Fruit fly (Drosophila melanogaster) whole organism, embryonic: ENCODE results near the gene Hap40.

Experiments
- CG10274 ChIP-seq: fragments of 200-800 bp; sonication (Bioruptor generic); optimal IDR thresholded peaks from 3 replicates; lab custom pipeline; 2017; ENCODE audit warnings: missing biosample characterization, mild to moderate bottlenecking, missing genetic modification characterization
- CG10462 ChIP-seq: fragments of 200-800 bp; sonication (Bioruptor generic); optimal IDR thresholded peaks from 2 replicates; lab custom pipeline; 2016; ENCODE audit warnings: missing biosample characterization, missing genetic modification characterization
- CG10654 ChIP-seq: fragments of 200-800 bp; sonication (Bioruptor generic); optimal IDR thresholded peaks from 2 replicates; lab custom pipeline; 2016; ENCODE audit warnings: missing biosample characterization, missing genetic modification characterization
- CG11398 ChIP-seq: fragments of 200-800 bp; sonication (Bioruptor generic); optimal IDR thresholded peaks from 2 replicates; lab custom pipeline; 2016; ENCODE audit warnings: missing biosample characterization, missing genetic modification characterization
- CG11696 ChIP-seq: fragments of 200-800 bp; sonication (Bioruptor generic); IDR thresholded peaks from 2 replicates; pipeline ENCODE4 v1.3.6; 2022; ENCODE audit warnings: missing biosample characterization, missing genetic modification characterization
- CG11723 ChIP-seq: fragments of 200-800 bp; sonication (Bioruptor generic); optimal IDR thresholded peaks from 2 replicates; lab custom pipeline; 2017; ENCODE audit warnings: missing biosample characterization, mild to moderate bottlenecking, missing genetic modification characterization
- CG12071 ChIP-seq: fragments of 200-800 bp; sonication (Bioruptor generic); optimal IDR thresholded peaks from 3 replicates; lab custom pipeline; 2018; ENCODE audit warnings: missing biosample characterization, mild to moderate bottlenecking, missing genetic modification characterization
- CG13296 ChIP-seq: fragments of 200-800 bp; sonication (Bioruptor generic); optimal IDR thresholded peaks from 3 replicates; lab custom pipeline; 2018; ENCODE audit warnings: missing biosample characterization, mild to moderate bottlenecking, missing genetic modification characterization
- CG14050 ChIP-seq: fragments of 200-800 bp; sonication (Bioruptor generic); IDR thresholded peaks from 3 replicates; pipeline ENCODE4 v1.3.6; 2022; ENCODE audit warnings: missing biosample characterization, missing genetic modification characterization
- CG14441 ChIP-seq: fragments of 200-800 bp; sonication (Bioruptor generic); IDR thresholded peaks from 2 replicates; pipeline ENCODE4 v1.3.6; 2022; ENCODE audit warnings: missing biosample characterization, missing genetic modification characterization
- CG15601 ChIP-seq: fragments of 200-800 bp; sonication (Bioruptor generic); optimal IDR thresholded peaks from 3 replicates; lab custom pipeline; 2019; ENCODE audit warnings: missing biosample characterization, mild to moderate bottlenecking, missing genetic modification characterization, moderate library complexity
- CG17385 ChIP-seq: fragments of 200-800 bp; sonication (Bioruptor generic); optimal IDR thresholded peaks from 3 replicates; lab custom pipeline; 2018; ENCODE audit warnings: missing biosample characterization, mild to moderate bottlenecking, missing genetic modification characterization
- CG1792 ChIP-seq: fragments of 200-800 bp; sonication (Bioruptor generic); optimal IDR thresholded peaks from 2 replicates; lab custom pipeline; 2016; ENCODE audit warnings: missing biosample characterization, missing genetic modification characterization
- CG1832 ChIP-seq: fragments of 200-800 bp; sonication (Bioruptor generic); optimal IDR thresholded peaks from 2 replicates; lab custom pipeline; 2017; ENCODE audit warnings: missing biosample characterization, mild to moderate bottlenecking, missing genetic modification characterization, inconsistent platforms
- CG18599 ChIP-seq: fragments of 200-800 bp; sonication (Bioruptor generic); optimal IDR thresholded peaks from 3 replicates; lab custom pipeline; 2017; ENCODE audit warnings: missing biosample characterization, missing genetic modification characterization, mild to moderate bottlenecking, moderate library complexity, missing genetic modification reagents
- CG18764 ChIP-seq: fragments of 200-800 bp; sonication (Bioruptor generic); optimal IDR thresholded peaks from 3 replicates; lab custom pipeline; 2016; ENCODE audit warnings: missing biosample characterization, missing genetic modification characterization
- CG32532 ChIP-seq: fragments of 200-800 bp; sonication (Bioruptor generic); IDR thresholded peaks from 2 replicates; pipeline ENCODE4 v1.3.6; 2022; ENCODE audit warnings: missing biosample characterization, missing genetic modification characterization
- CG3847 ChIP-seq: fragments of 200-800 bp; sonication (Bioruptor generic); IDR thresholded peaks from 2 replicates; pipeline ENCODE4 v1.3.6; 2022; ENCODE audit warnings: missing biosample characterization, missing genetic modification characterization
- CG4282 ChIP-seq: fragments of 200-800 bp; sonication (Bioruptor generic); optimal IDR thresholded peaks from 2 replicates; lab custom pipeline; 2016; ENCODE audit warnings: missing biosample characterization, missing genetic modification characterization
- CG4730 ChIP-seq: fragments of 200-800 bp; sonication (Bioruptor generic); IDR thresholded peaks from 2 replicates; pipeline ENCODE4 v1.3.6; 2022; ENCODE audit warnings: missing biosample characterization, missing genetic modification characterization
- CG5180 ChIP-seq: fragments of 200-800 bp; sonication (Bioruptor generic); optimal IDR thresholded peaks from 3 replicates; lab custom pipeline; 2017; ENCODE audit warnings: missing biosample characterization, missing genetic modification characterization, mild to moderate bottlenecking, moderate library complexity, missing genetic modification reagents
- CG5245 ChIP-seq: fragments of 200-800 bp; sonication (Bioruptor generic); optimal IDR thresholded peaks from 3 replicates; lab custom pipeline; 2016; ENCODE audit warnings: missing biosample characterization, missing genetic modification characterization
- CG6689 ChIP-seq: fragments of 200-800 bp; sonication (Bioruptor generic); IDR thresholded peaks from 2 replicates; pipeline ENCODE4 v1.3.6; 2022; ENCODE audit warnings: missing biosample characterization, missing genetic modification characterization
- CG7271 ChIP-seq: fragments of 200-800 bp; sonication (Bioruptor generic); optimal IDR thresholded peaks from 2 replicates; lab custom pipeline; 2018; ENCODE audit warnings: missing biosample characterization, mild to moderate bottlenecking, missing genetic modification characterization, moderate library complexity
- CG7556 ChIP-seq: fragments of 200-800 bp; sonication (Bioruptor generic); optimal IDR thresholded peaks from 2 replicates; lab custom pipeline; 2017; ENCODE audit warnings: missing biosample characterization, mild to moderate bottlenecking, missing genetic modification characterization
- CG7963 ChIP-seq: fragments of 200-800 bp; sonication (Bioruptor generic); IDR thresholded peaks from 3 replicates; pipeline ENCODE4 v1.3.6; 2022; ENCODE audit warnings: missing biosample characterization, missing genetic modification characterization; ENCODE audit not compliant: partially characterized antibody
- CG9215 ChIP-seq: fragments of 200-800 bp; sonication (Bioruptor generic); IDR thresholded peaks from 2 replicates; pipeline ENCODE4 v1.3.6; 2022; ENCODE audit warnings: missing biosample characterization, missing genetic modification characterization
- CG9609 ChIP-seq: fragments of 200-800 bp; sonication (Bioruptor generic); optimal IDR thresholded peaks from 3 replicates; lab custom pipeline; 2016; ENCODE audit warnings: missing biosample characterization, missing genetic modification characterization
- CTCF ChIP-seq: fragments of 200-800 bp; sonication (Bioruptor generic); optimal IDR thresholded peaks from 2 replicates; lab custom pipeline; 2017; ENCODE audit warnings: missing biosample characterization, mild to moderate bottlenecking, missing genetic modification characterization, moderate library complexity
- CoRest ChIP-seq: fragments of 200-800 bp; sonication (Bioruptor generic); optimal IDR thresholded peaks from 3 replicates; lab custom pipeline; 2018; ENCODE audit warnings: missing biosample characterization, mild to moderate bottlenecking, missing genetic modification characterization, moderate library complexity
- CrebB ChIP-seq: fragments of 200-800 bp; sonication (Bioruptor generic); optimal IDR thresholded peaks from 3 replicates; lab custom pipeline; 2018; ENCODE audit warnings: missing biosample characterization, mild to moderate bottlenecking, missing genetic modification characterization
- E2f2 ChIP-seq: fragments of 200-800 bp; sonication (Bioruptor generic); IDR thresholded peaks from 2 replicates; pipeline ENCODE4 v1.3.6; 2022; ENCODE audit warnings: missing biosample characterization, missing genetic modification characterization
- MESR4 ChIP-seq: fragments of 200-800 bp; sonication (Bioruptor generic); optimal IDR thresholded peaks from 2 replicates; lab custom pipeline; 2018; ENCODE audit warnings: missing biosample characterization, mild to moderate bottlenecking, missing genetic modification characterization, moderate library complexity
- Med ChIP-seq: fragments of 200-800 bp; sonication (Bioruptor generic); peaks from one replicate; lab custom pipeline; 2016; ENCODE audit warnings: missing biosample characterization, missing genetic modification characterization, mild to moderate bottlenecking, inconsistent platforms, moderate library complexity
- Opbp ChIP-seq: fragments of 200-800 bp; sonication (Bioruptor generic); IDR thresholded peaks from 3 replicates; pipeline ENCODE4 v1.3.6; 2022; ENCODE audit warnings: missing biosample characterization, missing genetic modification characterization; ENCODE audit not compliant: partially characterized antibody
- Poxn ChIP-seq: fragments of 200-800 bp; sonication (Bioruptor generic); IDR thresholded peaks from 2 replicates; pipeline ENCODE4 v1.3.6; 2022; ENCODE audit warnings: missing biosample characterization, missing genetic modification characterization
- Rx ChIP-seq: fragments of 200-800 bp; sonication (Bioruptor generic); IDR thresholded peaks from 2 replicates; pipeline ENCODE4 v1.3.6; 2022; ENCODE audit warnings: missing biosample characterization, missing genetic modification characterization
- Taf1 ChIP-seq: fragments of 200-800 bp; sonication (Bioruptor generic); IDR thresholded peaks from 2 replicates; pipeline ENCODE4 v1.3.6; 2022; ENCODE audit warnings: missing biosample characterization, missing genetic modification characterization
- Xbp1 ChIP-seq: fragments of 200-800 bp; sonication (Bioruptor generic); optimal IDR thresholded peaks from 3 replicates; lab custom pipeline; 2016; ENCODE audit warnings: missing biosample characterization, mild to moderate bottlenecking, missing genetic modification characterization
- al ChIP-seq: fragments of 200-800 bp; sonication (Bioruptor generic); IDR thresholded peaks from 2 replicates; pipeline ENCODE4 v1.3.6; 2022; ENCODE audit warnings: missing biosample characterization, missing genetic modification characterization
- fru ChIP-seq: fragments of >200 bp; optimal IDR thresholded peaks from 2 replicates; lab custom pipeline; 2017
- grau ChIP-seq: fragments of 200-800 bp; optimal IDR thresholded peaks from 3 replicates; lab custom pipeline; 2019; ENCODE audit warnings: missing biosample characterization, mild to moderate bottlenecking, missing genetic modification characterization, moderate library complexity
- hbn ChIP-seq: fragments of 200-800 bp; sonication (Bioruptor generic); IDR thresholded peaks from 2 replicates; pipeline ENCODE4 v1.3.6; 2022; ENCODE audit warnings: missing biosample characterization, missing genetic modification characterization; ENCODE audit not compliant: partially characterized antibody
- klu ChIP-seq: fragments of 200-800 bp; sonication (Bioruptor generic); IDR thresholded peaks from 2 replicates; pipeline ENCODE4 v1.3.6; 2022; ENCODE audit warnings: missing biosample characterization, missing genetic modification characterization
- nmo ChIP-seq: fragments of 200-800 bp; sonication (Bioruptor generic); optimal IDR thresholded peaks from 2 replicates; lab custom pipeline; 2018; ENCODE audit warnings: missing biosample characterization, mild to moderate bottlenecking, missing genetic modification characterization, moderate library complexity
- pan ChIP-seq, 4 experiments: fragments of >200 bp in 3 of 4; fragments of 200-800 bp in 1 of 4; sonication (Bioruptor generic) in 1 of 4; optimal IDR thresholded peaks in 3 of 4; IDR thresholded peaks in 1 of 4; 2 replicates each; pipeline versions ENCODE4 v1.3.6 to Lab custom; 2017 to 2022; ENCODE audit warnings: missing biosample characterization in 2 of 4, missing genetic modification characterization in 2 of 4, mixed read lengths in 1 of 4
- pfk ChIP-seq: fragments of 200-800 bp; sonication (Bioruptor generic); optimal IDR thresholded peaks from 2 replicates; lab custom pipeline; 2018; ENCODE audit warnings: missing biosample characterization, mild to moderate bottlenecking, missing genetic modification characterization, moderate library complexity
- sug ChIP-seq: fragments of 200-800 bp; optimal IDR thresholded peaks from 2 replicates; lab custom pipeline; 2019; ENCODE audit warnings: missing biosample characterization, mild to moderate bottlenecking, missing genetic modification characterization, moderate library complexity
- tgo ChIP-seq: fragments of 200-800 bp; sonication (Bioruptor generic); IDR thresholded peaks from 3 replicates; pipeline ENCODE4 v1.3.6; 2022; ENCODE audit warnings: missing biosample characterization, missing genetic modification characterization
- toy ChIP-seq: fragments of 200-800 bp; sonication (Bioruptor generic); IDR thresholded peaks from 2 replicates; pipeline ENCODE4 v1.3.6; 2022; ENCODE audit warnings: missing biosample characterization, missing genetic modification characterization

Hap40 gene

dm6 chrX:15709624-15709983 lies 5.7 kb downstream of the Hap40 start (continued):
- TF ChIP-seq grau (tag; lab: Kevin White, UChicago) (peak; percentile 14), CG1792 (no peak), CG7963 (GFP tag; lab: Robert Waterston, UW) (no peak), pan (optimal IDR thresholded peaks at IDR 0.05; lab: Kevin White, UChicago) (no peak), pan (GFP tag; optimal IDR thresholded peaks at IDR 0.05 in 1 of 2, IDR thresholded peaks at IDR 0.05 in 1 of 2) (peak in 1 of 2 experiments; percentile 28), CG3847 (0 out of 2 replicates have a peak, but pooled peaks have one; percentile 6), CG4282 (GFP tag; lab: Kevin White, UChicago) (peak; percentile 31), CG14441 (peak; percentile 39; the same call in 1 of the 2 replicates), CG6689 (GFP tag; lab: Robert Waterston, UW) (0 out of 2 replicates have a peak, but pooled peaks have one; percentile 15), CG11723 (no peak), MESR4 (GFP tag; lab: Kevin White, UChicago) (no peak), tgo (0 out of 3 replicates have a peak, but pooled peaks have one; percentile 34), CG7556 (no peak), CTCF (GFP tag; lab: Kevin White, UChicago) (no peak), fru (lab: Kevin White, UChicago) (no peak), CG17385 (GFP tag; lab: Kevin White, UChicago) (no peak), Med (peak; percentile 80), Taf1 (GFP tag; lab: Robert Waterston, UW) (no peak), CG10274 (peak; percentile 12), CG32532 (GFP tag; lab: Robert Waterston, UW) (peak; percentile 34; the same call in 1 of the 2 replicates), CG9609 (peak; percentile 4), CG9215 (GFP tag; lab: Robert Waterston, UW) (no peak), CG12071 (GFP tag; lab: Kevin White, UChicago) (peak; percentile 15), CG4730 (0 out of 2 replicates have a peak, but pooled peaks have one; percentile 15), CG5245 (GFP tag; lab: Kevin White, UChicago) (no peak)

DNA sequence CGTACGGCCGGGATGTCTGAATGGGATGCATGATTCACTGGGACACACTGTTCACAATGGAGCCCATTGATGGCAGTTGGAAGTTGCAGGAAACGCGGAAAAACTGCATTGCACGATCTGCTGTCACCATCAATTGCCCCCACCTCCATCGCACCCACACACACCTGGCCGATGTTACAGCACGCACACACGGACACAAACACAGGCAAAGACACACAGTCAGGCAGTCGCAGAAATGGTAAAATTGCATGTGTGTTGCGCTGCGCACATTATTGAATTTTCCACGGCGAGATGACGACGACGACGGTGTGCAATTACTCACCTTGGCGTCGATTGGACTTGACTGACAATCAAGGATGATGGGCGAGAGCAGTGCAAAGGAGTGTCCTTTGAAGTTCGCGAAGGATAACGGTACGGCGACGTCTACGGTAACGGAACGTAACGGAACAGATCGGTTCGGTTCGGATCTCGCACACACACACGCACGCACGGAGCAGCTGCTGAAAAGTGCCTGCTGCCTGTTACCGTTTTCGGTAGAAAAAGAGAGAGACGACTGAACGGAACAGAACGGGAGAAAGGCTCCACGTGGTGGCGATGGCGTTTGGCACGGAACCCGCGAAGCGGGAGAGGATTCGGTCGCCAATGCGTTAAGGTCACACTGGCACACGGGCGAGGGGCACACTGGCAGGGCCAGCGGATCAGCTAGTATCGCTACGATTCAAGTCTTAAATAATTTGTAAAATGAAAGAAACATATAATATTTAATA lies 6.2 kb downstream of the Hap40 start, which contains the start of the genes CG9281 and CG15601:
Gene CG9281, minus strand, starts transcription at position 556 of the 767 bp plus-strand sequence.
Gene CG15601, plus strand, starts transcription at position 664 of the 767 bp plus-strand sequence.
- no peak for TF ChIP-seq toy
- no peak for TF ChIP-seq CG13296 (GFP tag; lab: Kevin White, UChicago)
- TF ChIP-seq CG18764 = no peak
- TF ChIP-seq CG15601 (tag; lab: Kevin White, UChicago) = peak; percentile 63
- no peak for TF ChIP-seq CG11696 (GFP tag; lab: Robert Waterston, UW)
- peak; percentile 52; the same call in 2 of the 3 replicates for TF ChIP-seq Opbp (GFP tag; lab: Robert Waterston, UW)
- peak; percentile 9 for TF ChIP-seq sug (tag; lab: Kevin White, UChicago)
- TF ChIP-seq MESR4 (GFP tag; lab: Kevin White, UChicago) = peak; percentile 77
- no peak for TF ChIP-seq Rx (GFP tag; lab: Robert Waterston, UW)
- TF ChIP-seq nmo = peak; percentile 42
- no peak for TF ChIP-seq klu (GFP tag; lab: Robert Waterston, UW)
- no peak for TF ChIP-seq CrebB (tag; lab: Kevin White, UChicago)
- no peak for TF ChIP-seq CG5180 (GFP tag; lab: Kevin White, UChicago)
- no peak for TF ChIP-seq CoRest (tag; lab: Kevin White, UChicago)
- TF ChIP-seq CG10462 (GFP tag; lab: Kevin White, UChicago) = no peak
- no peak for TF ChIP-seq Poxn (GFP tag; lab: Robert Waterston, UW)
- TF ChIP-seq Xbp1 (GFP tag; lab: Kevin White, UChicago) = peak; percentile 8
- TF ChIP-seq hbn (GFP tag; lab: Robert Waterston, UW) = no peak
- TF ChIP-seq CG18599 = no peak
- TF ChIP-seq pfk (GFP tag; lab: Kevin White, UChicago) = peak; percentile 89
- no peak for TF ChIP-seq E2f2 (GFP tag; lab: Robert Waterston, UW)
- TF ChIP-seq CG14050 (GFP tag; lab: Robert Waterston, UW) = no peak
- no peak for TF ChIP-seq CG10654 (GFP tag; lab: Kevin White, UChicago)
- TF ChIP-seq CG11398 (GFP tag; lab: Kevin White, UChicago) = no peak
- TF ChIP-seq CTCF (GFP tag; lab: Kevin White, UChicago) = no peak
- no peak for TF ChIP-seq CG11723
- TF ChIP-seq CG1832 (GFP tag; lab: Kevin White, UChicago) = peak; percentile 41
- TF ChIP-seq CG12071 (GFP tag; lab: Kevin White, UChicago) = no peak
- TF ChIP-seq al (GFP tag; lab: Robert Waterston, UW) = no peak
- no peak for TF ChIP-seq CG7271 (tag; lab: Kevin White, UChicago)
